Worm (Caenorhabditis elegans) whole organism, L2 larva: Measurements from ENCODE around the gene C02D5.2.

Source experiments
- R02D3.7 ChIP-seq: fragments of 150-350 bp; optimal IDR thresholded peaks from 2 replicates; lab custom pipeline; 2014; ENCODE audit warnings: missing biosample characterization, missing genetic modification characterization
- blmp-1 ChIP-seq: sonication (generic microtip); optimal IDR thresholded peaks from 2 replicates; lab custom pipeline; 2017; ENCODE audit warnings: missing genetic modification characterization, mild to moderate bottlenecking, missing compliant biosample characterization, antibody characterized with exemption, moderate library complexity; ENCODE audit not compliant: insufficient read depth
- elt-1 ChIP-seq: fragments of 150-350 bp; optimal IDR thresholded peaks from 2 replicates; lab custom pipeline; 2014; ENCODE audit warnings: missing biosample characterization, missing genetic modification characterization
- nhr-23 ChIP-seq: fragments of 150-350 bp; optimal IDR thresholded peaks from 2 replicates; lab custom pipeline; 2014; ENCODE audit warnings: missing biosample characterization, missing genetic modification reagents, missing genetic modification characterization
- nhr-237 ChIP-seq: fragments of 150-350 bp; optimal IDR thresholded peaks from 2 replicates; lab custom pipeline; 2014; ENCODE audit warnings: missing biosample characterization, missing genetic modification characterization
- nhr-25 ChIP-seq: fragments of 150-350 bp; sonication (generic microtip); optimal IDR thresholded peaks from 3 replicates; lab custom pipeline; 2014; ENCODE audit warnings: missing biosample characterization, missing genetic modification characterization
- nhr-6 ChIP-seq: fragments of 150-350 bp; optimal IDR thresholded peaks from 2 replicates; lab custom pipeline; 2014; ENCODE audit warnings: missing biosample characterization, missing genetic modification characterization
- nhr-77 ChIP-seq: fragments of 150-350 bp; optimal IDR thresholded peaks from 2 replicates; lab custom pipeline; 2014; ENCODE audit warnings: missing biosample characterization, missing genetic modification characterization
- snpc-4 ChIP-seq: fragments of 150-350 bp; optimal IDR thresholded peaks from 2 replicates; lab custom pipeline; 2014; ENCODE audit warnings: missing biosample characterization, missing genetic modification characterization
- zag-1 ChIP-seq: fragments of 150-350 bp; optimal IDR thresholded peaks from 2 replicates; lab custom pipeline; 2014; ENCODE audit warnings: missing biosample characterization, missing genetic modification characterization
- ztf-4 ChIP-seq: fragments of 150-350 bp; optimal IDR thresholded peaks from 2 replicates; lab custom pipeline; 2014; ENCODE audit warnings: missing biosample characterization, missing genetic modification characterization

- no peak for TF ChIP-seq nhr-77 (tag; lab: Kevin White, UChicago)
- TF ChIP-seq elt-1 (tag; lab: Kevin White, UChicago) = no peak
- TF ChIP-seq R02D3.7 (tag; lab: Kevin White, UChicago) = no peak
- TF ChIP-seq snpc-4 (tag; lab: Kevin White, UChicago) = no peak
- no peak for TF ChIP-seq zag-1 (tag; lab: Kevin White, UChicago)
- TF ChIP-seq ztf-4 (tag; lab: Kevin White, UChicago) = no peak
- TF ChIP-seq blmp-1 (tag; lab: Kevin White, UChicago) = no peak
- no peak for TF ChIP-seq nhr-6
- TF ChIP-seq nhr-23 = no peak
- TF ChIP-seq nhr-25 = no peak
- no peak for TF ChIP-seq nhr-237 (tag; lab: Kevin White, UChicago)
These were observed 45.0 kb downstream of the C02D5.2 start for ce11 chrIII:8602148-8602547.
